Fruit fly (Drosophila melanogaster) whole organism, embryonic: ENCODE measurements around the gene mRpL10.

ENCODE experiments used
- Adf1 ChIP-seq: fragments of 200-800 bp; sonication (Bioruptor generic); IDR thresholded peaks from 2 replicates; pipeline ENCODE4 v1.3.6; 2022; ENCODE audit warnings: missing biosample characterization, missing genetic modification characterization
- BtbVII ChIP-seq: fragments of 200-800 bp; sonication (Bioruptor generic); optimal IDR thresholded peaks from 3 replicates; lab custom pipeline; 2017; ENCODE audit warnings: missing biosample characterization, mild to moderate bottlenecking, missing genetic modification characterization
- CG10209 ChIP-seq: fragments of 200-800 bp; sonication (Bioruptor generic); optimal IDR thresholded peaks from 3 replicates; lab custom pipeline; 2017; ENCODE audit warnings: missing biosample characterization, mild to moderate bottlenecking, missing genetic modification characterization, missing genetic modification reagents
- CG10267 ChIP-seq: fragments of 200-800 bp; sonication (Bioruptor generic); optimal IDR thresholded peaks from 2 replicates; lab custom pipeline; 2018; ENCODE audit warnings: missing biosample characterization, mild to moderate bottlenecking, missing genetic modification characterization, moderate library complexity
- CG10959 ChIP-seq: fragments of 200-800 bp; sonication (Bioruptor generic); IDR thresholded peaks from 2 replicates; pipeline ENCODE4 v1.3.6; 2022; ENCODE audit warnings: missing biosample characterization, missing genetic modification characterization
- CG11247 ChIP-seq: fragments of 200-800 bp; sonication (Bioruptor generic); IDR thresholded peaks from 2 replicates; pipeline ENCODE4 v1.3.6; 2022; ENCODE audit warnings: missing biosample characterization, missing genetic modification characterization
- CG11398 ChIP-seq: fragments of 200-800 bp; sonication (Bioruptor generic); optimal IDR thresholded peaks from 2 replicates; lab custom pipeline; 2016; ENCODE audit warnings: missing biosample characterization, missing genetic modification characterization
- CG11456 ChIP-seq: fragments of 200-800 bp; sonication (Bioruptor generic); IDR thresholded peaks from 3 replicates; pipeline ENCODE4 v1.3.6; 2022; ENCODE audit warnings: missing biosample characterization, missing genetic modification characterization
- CG11504 ChIP-seq: fragments of 200-800 bp; sonication (Bioruptor generic); optimal IDR thresholded peaks from 3 replicates; lab custom pipeline; 2019; ENCODE audit warnings: missing biosample characterization, mild to moderate bottlenecking, missing genetic modification characterization, moderate library complexity
- CG13123 ChIP-seq: fragments of 200-800 bp; sonication (Bioruptor generic); optimal IDR thresholded peaks from 2 replicates; lab custom pipeline; 2016; ENCODE audit warnings: missing biosample characterization, missing genetic modification characterization
- CG14014 ChIP-seq: fragments of 200-800 bp; sonication (Bioruptor generic); IDR thresholded peaks from 2 replicates; pipeline ENCODE4 v1.3.6; 2022; ENCODE audit warnings: missing biosample characterization, missing genetic modification characterization
- CG14050 ChIP-seq: fragments of 200-800 bp; sonication (Bioruptor generic); IDR thresholded peaks from 3 replicates; pipeline ENCODE4 v1.3.6; 2022; ENCODE audit warnings: missing biosample characterization, missing genetic modification characterization
- CG16779 ChIP-seq: fragments of 200-800 bp; sonication (Bioruptor generic); IDR thresholded peaks from 2 replicates; pipeline ENCODE4 v1.3.6; 2022; ENCODE audit warnings: missing biosample characterization, missing genetic modification characterization
- CG17186 ChIP-seq: fragments of 200-800 bp; sonication (Bioruptor generic); optimal IDR thresholded peaks from 3 replicates; lab custom pipeline; 2017; ENCODE audit warnings: missing biosample characterization, missing genetic modification reagents, missing genetic modification characterization
- CG30020 ChIP-seq: fragments of 200-800 bp; optimal IDR thresholded peaks from 2 replicates; lab custom pipeline; 2019; ENCODE audit warnings: missing biosample characterization, mild to moderate bottlenecking, missing genetic modification characterization, moderate library complexity
- CG30403 ChIP-seq: fragments of 200-800 bp; sonication (Bioruptor generic); optimal IDR thresholded peaks from 3 replicates; lab custom pipeline; 2016; ENCODE audit warnings: missing biosample characterization, missing genetic modification characterization
- CG31441 ChIP-seq: fragments of 200-800 bp; sonication (Bioruptor generic); IDR thresholded peaks from 2 replicates; pipeline ENCODE4 v1.3.6; 2022; ENCODE audit warnings: missing biosample characterization, missing genetic modification characterization
- CG3838 ChIP-seq: fragments of 200-800 bp; sonication (Bioruptor generic); optimal IDR thresholded peaks from 3 replicates; lab custom pipeline; 2016; ENCODE audit warnings: missing biosample characterization, missing genetic modification characterization
- CG4424 ChIP-seq: fragments of 200-800 bp; sonication (Bioruptor generic); optimal IDR thresholded peaks from 3 replicates; lab custom pipeline; 2016; ENCODE audit warnings: missing biosample characterization, missing genetic modification characterization
- CG4707 ChIP-seq: fragments of 200-800 bp; sonication (Bioruptor generic); optimal IDR thresholded peaks from 2 replicates; lab custom pipeline; 2018; ENCODE audit warnings: missing biosample characterization, mild to moderate bottlenecking, missing genetic modification characterization, moderate library complexity
- CG4730 ChIP-seq: fragments of 200-800 bp; sonication (Bioruptor generic); IDR thresholded peaks from 2 replicates; pipeline ENCODE4 v1.3.6; 2022; ENCODE audit warnings: missing biosample characterization, missing genetic modification characterization
- CG5245 ChIP-seq: fragments of 200-800 bp; sonication (Bioruptor generic); optimal IDR thresholded peaks from 3 replicates; lab custom pipeline; 2016; ENCODE audit warnings: missing biosample characterization, missing genetic modification characterization
- CG6765 ChIP-seq: fragments of 200-800 bp; sonication (Bioruptor generic); optimal IDR thresholded peaks from 3 replicates; lab custom pipeline; 2017; ENCODE audit warnings: missing biosample characterization, mild to moderate bottlenecking, missing genetic modification characterization
- CG8765 ChIP-seq: fragments of 200-800 bp; sonication (Bioruptor generic); IDR thresholded peaks from 2 replicates; pipeline ENCODE4 v1.3.6; 2022; ENCODE audit warnings: missing biosample characterization, missing genetic modification characterization
- CG9817 ChIP-seq: fragments of 200-800 bp; sonication (Bioruptor generic); optimal IDR thresholded peaks from 2 replicates; lab custom pipeline; 2018; ENCODE audit warnings: missing biosample characterization, mild to moderate bottlenecking, missing genetic modification characterization, moderate library complexity
- Dek ChIP-seq: fragments of 200-800 bp; sonication (Bioruptor generic); optimal IDR thresholded peaks from 3 replicates; lab custom pipeline; 2019; ENCODE audit warnings: missing biosample characterization, mild to moderate bottlenecking, missing genetic modification characterization, moderate library complexity
- Dfd ChIP-seq, 2 experiments: fragments of >200 bp; optimal IDR thresholded peaks; 2 replicates each; lab custom pipeline; 2017; ENCODE audit warnings: missing biosample characterization in 2 of 2, missing genetic modification characterization in 2 of 2
- Dip2 ChIP-seq: fragments of 200-800 bp; sonication (Bioruptor generic); IDR thresholded peaks from 2 replicates; pipeline ENCODE4 v1.3.6; 2022; ENCODE audit warnings: missing biosample characterization, missing genetic modification characterization
- Ets65A ChIP-seq: fragments of 200-800 bp; sonication (Bioruptor generic); peaks from one replicate; lab custom pipeline; 2016; ENCODE audit warnings: missing biosample characterization, missing genetic modification characterization
- Hmx ChIP-seq: fragments of 200-800 bp; sonication (Bioruptor generic); optimal IDR thresholded peaks from 2 replicates; lab custom pipeline; 2016; ENCODE audit warnings: missing biosample characterization, missing genetic modification characterization
- Jarid2 ChIP-seq: fragments of 200-800 bp; sonication (Bioruptor generic); optimal IDR thresholded peaks from 3 replicates; lab custom pipeline; 2017; ENCODE audit warnings: mild to moderate bottlenecking, missing biosample characterization, missing genetic modification reagents, missing genetic modification characterization
- Lim3 ChIP-seq: fragments of 200-800 bp; sonication (Bioruptor generic); IDR thresholded peaks from 2 replicates; pipeline ENCODE4 v1.3.6; 2022; ENCODE audit warnings: missing biosample characterization, missing genetic modification characterization
- Opbp ChIP-seq: fragments of 200-800 bp; sonication (Bioruptor generic); IDR thresholded peaks from 3 replicates; pipeline ENCODE4 v1.3.6; 2022; ENCODE audit warnings: missing biosample characterization, missing genetic modification characterization; ENCODE audit not compliant: partially characterized antibody
- PHDP ChIP-seq: fragments of 200-800 bp; sonication (Bioruptor generic); optimal IDR thresholded peaks from 3 replicates; lab custom pipeline; 2018; ENCODE audit warnings: missing biosample characterization, mild to moderate bottlenecking, missing genetic modification characterization, moderate library complexity
- Sox102F ChIP-seq: fragments of 200-800 bp; sonication (Bioruptor generic); optimal IDR thresholded peaks from 2 replicates; lab custom pipeline; 2018; ENCODE audit warnings: missing biosample characterization, mild to moderate bottlenecking, missing genetic modification characterization, moderate library complexity
- Xrp1 ChIP-seq: fragments of 200-800 bp; sonication (Bioruptor generic); IDR thresholded peaks from 2 replicates; pipeline ENCODE4 v1.3.6; 2022; ENCODE audit warnings: missing biosample characterization, missing genetic modification characterization
- ap ChIP-seq: fragments of 200-800 bp; sonication (Bioruptor generic); IDR thresholded peaks from 2 replicates; pipeline ENCODE4 v1.3.6; 2022; ENCODE audit warnings: missing biosample characterization, missing genetic modification characterization
- disco-r ChIP-seq: fragments of 200-800 bp; sonication (Bioruptor generic); optimal IDR thresholded peaks from 2 replicates; lab custom pipeline; 2016; ENCODE audit warnings: missing biosample characterization, missing genetic modification characterization
- fru ChIP-seq: fragments of >200 bp; optimal IDR thresholded peaks from 2 replicates; lab custom pipeline; 2017
- gcm2 ChIP-seq: fragments of 200-800 bp; sonication (Bioruptor generic); optimal IDR thresholded peaks from 2 replicates; lab custom pipeline; 2016; ENCODE audit warnings: missing biosample characterization, missing genetic modification characterization
- grau ChIP-seq: fragments of 200-800 bp; optimal IDR thresholded peaks from 3 replicates; lab custom pipeline; 2019; ENCODE audit warnings: missing biosample characterization, mild to moderate bottlenecking, missing genetic modification characterization, moderate library complexity
- hb ChIP-seq: fragments of 200-800 bp; sonication (Bioruptor generic); IDR thresholded peaks from 3 replicates; pipeline ENCODE4 v1.3.6; 2022; ENCODE audit warnings: missing biosample characterization, missing genetic modification characterization; ENCODE audit not compliant: partially characterized antibody
- ind ChIP-seq: fragments of 200-800 bp; sonication (Bioruptor generic); optimal IDR thresholded peaks from 3 replicates; lab custom pipeline; 2016; ENCODE audit warnings: missing biosample characterization, missing genetic modification characterization
- klu ChIP-seq: fragments of 200-800 bp; sonication (Bioruptor generic); IDR thresholded peaks from 2 replicates; pipeline ENCODE4 v1.3.6; 2022; ENCODE audit warnings: missing biosample characterization, missing genetic modification characterization
- lola ChIP-seq, 3 experiments: fragments of >200 bp in 2 of 3; fragments of 200-800 bp in 1 of 3; sonication (Bioruptor generic) in 1 of 3; optimal IDR thresholded peaks; 2 replicates each; lab custom pipeline; 2017 to 2019; ENCODE audit warnings: missing biosample characterization in 3 of 3, missing genetic modification characterization in 3 of 3, mild to moderate bottlenecking in 1 of 3, moderate library complexity in 1 of 3
- luna ChIP-seq: fragments of 200-800 bp; sonication (Bioruptor generic); optimal IDR thresholded peaks from 2 replicates; lab custom pipeline; 2016; ENCODE audit warnings: missing biosample characterization, missing genetic modification characterization
- tll ChIP-seq, 2 experiments: fragments of 200-800 bp in 1 of 2; fragments of >200 bp in 1 of 2; sonication (Bioruptor generic) in 1 of 2; optimal IDR thresholded peaks; 2 replicates each; lab custom pipeline; 2017 to 2019; ENCODE audit warnings: missing biosample characterization in 2 of 2, missing genetic modification characterization in 2 of 2, mild to moderate bottlenecking in 1 of 2, moderate library complexity in 1 of 2
- trem ChIP-seq: fragments of 200-800 bp; optimal IDR thresholded peaks from 3 replicates; lab custom pipeline; 2019; ENCODE audit warnings: missing biosample characterization, mild to moderate bottlenecking, missing genetic modification characterization, moderate library complexity
- vnd ChIP-seq: fragments of 200-800 bp; sonication (Bioruptor generic); IDR thresholded peaks from 3 replicates; pipeline ENCODE4 v1.3.6; 2022; ENCODE audit warnings: missing biosample characterization, missing genetic modification characterization; ENCODE audit not compliant: partially characterized antibody
- z ChIP-seq: fragments of 200-800 bp; sonication (Bioruptor generic); IDR thresholded peaks from 3 replicates; pipeline ENCODE4 v1.3.6; 2022; ENCODE audit warnings: missing biosample characterization, missing genetic modification characterization

mRpL10 gene

dm6 chr2L:160581-161452 is 42.8 kb upstream of the mRpL10 start:
- no peak for TF ChIP-seq z (GFP tag; lab: Robert Waterston, UW)
- no peak for TF ChIP-seq Xrp1 (GFP tag; lab: Robert Waterston, UW)
- no peak for TF ChIP-seq CG5245 (GFP tag; lab: Kevin White, UChicago)
- TF ChIP-seq hb (GFP tag; lab: Robert Waterston, UW): no peak
- no peak for TF ChIP-seq CG3838 (GFP tag; lab: Kevin White, UChicago)
- no peak for TF ChIP-seq vnd
- TF ChIP-seq CG10209 (GFP tag; lab: Kevin White, UChicago): peak; percentile 6
- no peak for TF ChIP-seq CG16779 (GFP tag; lab: Robert Waterston, UW)
- no peak for TF ChIP-seq Dfd (GFP tag; optimal IDR thresholded peaks at IDR 0.05; lab: Kevin White, UChicago)
- TF ChIP-seq Ets65A: no peak
- TF ChIP-seq Hmx (GFP tag; lab: Kevin White, UChicago): no peak
- TF ChIP-seq Opbp: no peak
- TF ChIP-seq CG11456 (GFP tag; lab: Robert Waterston, UW): no peak
- no peak for TF ChIP-seq Dek (tag; lab: Kevin White, UChicago)
- TF ChIP-seq ind (GFP tag; lab: Kevin White, UChicago): no peak
- TF ChIP-seq CG11504 (tag; lab: Kevin White, UChicago): peak; percentile 10
- no peak for TF ChIP-seq ap (GFP tag; lab: Robert Waterston, UW)
- no peak for TF ChIP-seq CG4730
- peak in 1 of 3 experiments; percentile 18 for TF ChIP-seq lola (GFP tag; optimal IDR thresholded peaks at IDR 0.05; lab: Kevin White, UChicago)
- no peak for TF ChIP-seq CG10267 (tag; lab: Kevin White, UChicago)
- TF ChIP-seq CG14050 (GFP tag; lab: Robert Waterston, UW): no peak
- TF ChIP-seq PHDP (tag; lab: Kevin White, UChicago): no peak
- TF ChIP-seq CG13123 (GFP tag; lab: Kevin White, UChicago): no peak
- TF ChIP-seq Adf1 (GFP tag; lab: Robert Waterston, UW): no peak
- TF ChIP-seq CG4424 (GFP tag; lab: Kevin White, UChicago): peak; percentile 52
- TF ChIP-seq grau (tag; lab: Kevin White, UChicago): no peak
- no peak for TF ChIP-seq Dip2
- TF ChIP-seq CG8765: no peak
- TF ChIP-seq CG10959 (GFP tag; lab: Robert Waterston, UW): no peak
- TF ChIP-seq CG4707 (GFP tag; lab: Kevin White, UChicago): no peak
- no peak for TF ChIP-seq CG17186 (GFP tag; lab: Kevin White, UChicago)
- peak; percentile 79 for TF ChIP-seq Jarid2 (GFP tag; lab: Kevin White, UChicago)
- TF ChIP-seq CG30020 (tag; lab: Kevin White, UChicago): no peak
- TF ChIP-seq Lim3 (GFP tag; lab: Robert Waterston, UW): no peak
- TF ChIP-seq CG14014 (GFP tag; lab: Robert Waterston, UW): no peak
- TF ChIP-seq klu: no peak
- peak; percentile 43 for TF ChIP-seq BtbVII (GFP tag; lab: Kevin White, UChicago)
- no peak for TF ChIP-seq trem (tag; lab: Kevin White, UChicago)
- no peak for TF ChIP-seq luna (GFP tag; lab: Kevin White, UChicago)
- no peak for TF ChIP-seq CG31441 (GFP tag; lab: Robert Waterston, UW)
- TF ChIP-seq CG11247 (GFP tag; lab: Robert Waterston, UW): no peak
- TF ChIP-seq CG11398 (GFP tag; lab: Kevin White, UChicago): no peak
- TF ChIP-seq fru: no peak
- TF ChIP-seq CG30403: peak; percentile 9
- TF ChIP-seq gcm2 (GFP tag; lab: Kevin White, UChicago): peak; percentile 57
- TF ChIP-seq tll (GFP tag; optimal IDR thresholded peaks at IDR 0.05; lab: Kevin White, UChicago): no peak
- TF ChIP-seq CG6765 (GFP tag; lab: Kevin White, UChicago): peak; percentile 15
- TF ChIP-seq Sox102F (GFP tag; lab: Kevin White, UChicago): no peak
- peak; percentile 17 for TF ChIP-seq CG9817 (tag; lab: Kevin White, UChicago)
- TF ChIP-seq disco-r: peak; percentile 40
